Worm (Caenorhabditis elegans) whole organism, mixed stage, embryonic: ENCODE measurements around the gene ZK673.2.
"Not testable (repeated sequence)": the region's sequence is repeated elsewhere in the genome, so short reads cannot be mapped to it uniquely, and the experiment has no call there.

Source experiments
- M03D4.4 ChIP-seq: sonication (generic microtip); optimal IDR thresholded peaks from 2 replicates; lab custom pipeline; 2017; ENCODE audit warnings: mild to moderate bottlenecking, missing genetic modification characterization, missing compliant biosample characterization
- blmp-1 ChIP-seq: fragments of 150-350 bp; optimal IDR thresholded peaks from 2 replicates; lab custom pipeline; 2014; ENCODE audit warnings: missing biosample characterization, missing genetic modification characterization
- ceh-39 ChIP-seq: fragments of 150-350 bp; optimal IDR thresholded peaks from 2 replicates; lab custom pipeline; 2014; ENCODE audit warnings: missing biosample characterization, missing genetic modification characterization
- ceh-43 ChIP-seq: fragments of 200-800 bp; sonication (Bioruptor generic); optimal IDR thresholded peaks from 2 replicates; lab custom pipeline; 2018; ENCODE audit warnings: mild to moderate bottlenecking, missing genetic modification characterization, moderate library complexity, missing compliant biosample characterization
- ces-1 ChIP-seq: fragments of 150-350 bp; optimal IDR thresholded peaks from 2 replicates; lab custom pipeline; 2014; ENCODE audit warnings: missing biosample characterization, missing genetic modification reagents, missing genetic modification characterization
- cnd-1 ChIP-seq: fragments of 200-800 bp; sonication (Bioruptor generic); optimal IDR thresholded peaks from 2 replicates; lab custom pipeline; 2018; ENCODE audit warnings: mild to moderate bottlenecking, missing genetic modification characterization, missing compliant biosample characterization
- elt-1 ChIP-seq: sonication (generic microtip); optimal IDR thresholded peaks from 2 replicates; lab custom pipeline; 2017; ENCODE audit warnings: missing genetic modification characterization, mild to moderate bottlenecking, missing compliant biosample characterization, antibody characterized with exemption, moderate library complexity, borderline replicate concordance; ENCODE audit not compliant: insufficient read depth
- elt-3 ChIP-seq: fragments of 150-350 bp; optimal IDR thresholded peaks from 2 replicates; lab custom pipeline; 2014; ENCODE audit warnings: missing biosample characterization, missing genetic modification characterization
- flh-1 ChIP-seq: fragments of 200-800 bp; sonication (Bioruptor generic); optimal IDR thresholded peaks from 2 replicates; lab custom pipeline; 2018; ENCODE audit warnings: mild to moderate bottlenecking, missing genetic modification characterization, moderate library complexity, missing compliant biosample characterization
- ham-2 ChIP-seq: fragments of 200-800 bp; sonication (Bioruptor generic); optimal IDR thresholded peaks from 2 replicates; lab custom pipeline; 2018; ENCODE audit warnings: mild to moderate bottlenecking, missing genetic modification characterization, missing compliant biosample characterization
- lin-13 ChIP-seq: fragments of 150-350 bp; optimal IDR thresholded peaks from 2 replicates; lab custom pipeline; 2014; ENCODE audit warnings: missing biosample characterization, missing genetic modification characterization
- lin-32 ChIP-seq: fragments of 200-800 bp; sonication (Bioruptor generic); optimal IDR thresholded peaks from 2 replicates; lab custom pipeline; 2018; ENCODE audit warnings: mild to moderate bottlenecking, missing genetic modification characterization, missing compliant biosample characterization
- lsy-2 ChIP-seq: fragments of 150-350 bp; optimal IDR thresholded peaks from 2 replicates; lab custom pipeline; 2014; ENCODE audit warnings: missing biosample characterization, missing genetic modification characterization
- mab-5 ChIP-seq: fragments of 150-350 bp; optimal IDR thresholded peaks from 2 replicates; lab custom pipeline; 2014; ENCODE audit warnings: missing biosample characterization, missing genetic modification characterization
- mep-1 ChIP-seq: fragments of 150-350 bp; optimal IDR thresholded peaks from 2 replicates; lab custom pipeline; 2017; ENCODE audit warnings: missing biosample characterization, missing genetic modification reagents, missing genetic modification characterization, inconsistent platforms
- mls-2 ChIP-seq: sonication (generic microtip); optimal IDR thresholded peaks from 2 replicates; lab custom pipeline; 2016; ENCODE audit warnings: mild to moderate bottlenecking, missing genetic modification characterization, moderate library complexity, missing compliant biosample characterization
- nhr-12 ChIP-seq: fragments of 150-350 bp; optimal IDR thresholded peaks from 2 replicates; lab custom pipeline; 2014; ENCODE audit warnings: missing biosample characterization, missing genetic modification characterization
- nhr-2 ChIP-seq: fragments of 150-350 bp; optimal IDR thresholded peaks from 2 replicates; lab custom pipeline; 2014; ENCODE audit warnings: missing biosample characterization, missing genetic modification characterization
- nhr-237 ChIP-seq: fragments of 150-350 bp; optimal IDR thresholded peaks from 2 replicates; lab custom pipeline; 2014; ENCODE audit warnings: missing biosample characterization, missing genetic modification characterization
- nhr-28 ChIP-seq: fragments of 150-350 bp; optimal IDR thresholded peaks from 2 replicates; lab custom pipeline; 2014; ENCODE audit warnings: missing biosample characterization, missing genetic modification characterization
- nhr-76 ChIP-seq: sonication (generic microtip); optimal IDR thresholded peaks from 2 replicates; lab custom pipeline; 2017; ENCODE audit warnings: missing biosample characterization, missing genetic modification characterization
- pha-4 ChIP-seq: fragments of 150-350 bp; optimal IDR thresholded peaks from 2 replicates; lab custom pipeline; 2018; ENCODE audit warnings: missing biosample characterization, missing genetic modification reagents, missing genetic modification characterization
- snpc-4 ChIP-seq: fragments of 150-350 bp; optimal IDR thresholded peaks from 2 replicates; lab custom pipeline; 2014; ENCODE audit warnings: missing biosample characterization, missing genetic modification characterization
- sptf-1 ChIP-seq: sonication (generic microtip); optimal IDR thresholded peaks from 2 replicates; lab custom pipeline; 2017; ENCODE audit warnings: mild to moderate bottlenecking, missing genetic modification characterization, moderate library complexity, missing compliant biosample characterization
- tbx-8 ChIP-seq: fragments of 200-800 bp; sonication (Bioruptor generic); optimal IDR thresholded peaks from 2 replicates; lab custom pipeline; 2018; ENCODE audit warnings: mild to moderate bottlenecking, missing genetic modification characterization, moderate library complexity, missing compliant biosample characterization
- unc-120 ChIP-seq: sonication (generic microtip); optimal IDR thresholded peaks from 2 replicates; lab custom pipeline; 2017; ENCODE audit warnings: missing genetic modification characterization, missing compliant biosample characterization; ENCODE audit not compliant: poor library complexity, severe bottlenecking
- unc-39 ChIP-seq: fragments of 150-350 bp; optimal IDR thresholded peaks from 2 replicates; lab custom pipeline; 2014; ENCODE audit warnings: missing biosample characterization, missing genetic modification characterization
- unc-62 ChIP-seq: fragments of 150-350 bp; optimal IDR thresholded peaks from 2 replicates; lab custom pipeline; 2014; ENCODE audit warnings: missing biosample characterization, missing genetic modification reagents, missing genetic modification characterization
- zip-8 ChIP-seq: fragments of 150-350 bp; optimal IDR thresholded peaks from 2 replicates; lab custom pipeline; 2014; ENCODE audit warnings: missing biosample characterization, missing genetic modification characterization
- ztf-11 ChIP-seq: fragments of 150-350 bp; optimal IDR thresholded peaks from 2 replicates; lab custom pipeline; 2014; ENCODE audit warnings: missing biosample characterization, missing genetic modification characterization

ZK673.2 gene

DNA sequence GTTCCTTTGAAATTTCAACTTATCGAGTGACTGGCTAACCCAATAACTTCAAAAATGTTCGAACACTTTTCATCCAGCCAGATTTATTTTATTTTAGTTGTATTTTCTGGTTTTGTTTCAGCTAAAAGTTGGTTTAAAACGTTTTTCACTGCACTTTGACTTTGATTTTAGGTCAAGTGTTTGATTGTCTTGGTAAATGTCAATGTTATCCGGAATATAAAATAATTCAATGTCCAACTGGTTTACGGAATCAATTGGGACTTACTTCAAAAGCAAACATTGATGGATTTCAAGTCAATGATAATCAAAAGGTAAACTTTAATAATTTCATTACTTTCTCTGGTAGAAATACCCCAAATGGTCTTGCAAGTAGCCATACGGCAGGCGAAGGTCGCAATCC, 35.8 kb downstream of the ZK673.2 start:
- TF ChIP-seq mab-5 (tag; lab: Kevin White, UChicago) (no peak), tbx-8 (GFP tag; lab: Kevin White, UChicago) (no peak), nhr-2 (tag; lab: Kevin White, UChicago) (no peak), elt-1 (no peak), nhr-237 (tag; lab: Kevin White, UChicago) (no peak), mep-1 (tag; lab: Kevin White, UChicago) (no peak), mls-2 (tag; lab: Kevin White, UChicago) (no peak), nhr-76 (no peak), pha-4 (no peak), ces-1 (no peak)
- TF ChIP-seq, all 35 proteins: peak for 0

ce11 chrII:10485640-10486039, 37.6 kb downstream of the ZK673.2 start:
- TF ChIP-seq flh-1, result no peak
- no peak for TF ChIP-seq cnd-1 (tag; lab: Kevin White, UChicago)
- TF ChIP-seq M03D4.4, result no peak
- TF ChIP-seq zip-8, result no peak
- no peak for TF ChIP-seq nhr-237 (tag; lab: Kevin White, UChicago)
- no peak for TF ChIP-seq pha-4
- no peak for TF ChIP-seq unc-120
- TF ChIP-seq ceh-43, result no peak
- no peak for TF ChIP-seq mls-2 (tag; lab: Kevin White, UChicago)
- no peak for TF ChIP-seq unc-39 (tag; lab: Kevin White, UChicago)

- no peak for TF ChIP-seq ceh-43
- TF ChIP-seq unc-62 (GFP tag; lab: Kevin White, UChicago), result no peak
- no peak for TF ChIP-seq zip-8
- TF ChIP-seq lsy-2 (tag; lab: Kevin White, UChicago), result no peak
Measured at ce11 chrII:10486738-10487137, 38.7 kb downstream of the ZK673.2 start, which contains the start of gene ZK666.15. TSS of gene ZK666.15 (plus strand) at chrII:10487038.

DNA sequence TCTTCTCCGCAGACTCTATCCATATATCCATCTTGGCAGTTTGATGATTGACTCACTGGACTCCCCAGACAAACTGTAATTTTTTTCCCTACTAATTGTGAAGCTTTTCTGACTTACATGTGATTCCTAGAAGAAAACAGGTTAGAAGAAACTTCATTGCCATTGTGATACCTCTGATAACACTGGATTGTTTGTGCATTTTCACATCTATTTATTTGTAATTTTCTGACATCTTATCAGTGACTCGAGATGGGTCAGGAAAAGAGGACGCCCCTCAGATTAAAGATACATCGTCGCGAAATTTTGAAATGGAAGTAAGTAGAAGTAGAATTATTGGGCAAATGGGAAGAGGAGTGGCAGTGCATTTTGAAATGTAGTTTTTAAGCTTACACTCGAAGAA, 42.3 kb downstream of the ZK673.2 start, which contains the start of gene clec-61:
Gene clec-61, minus strand, starts transcription at position 209 of the 400 bp plus-strand sequence.
- TF ChIP-seq sptf-1 (tag; lab: Kevin White, UChicago) (no peak), ham-2 (no peak), ceh-43 (no peak), pha-4 (no peak), lin-32 (GFP tag; lab: Kevin White, UChicago) (no peak), nhr-237 (tag; lab: Kevin White, UChicago) (no peak), elt-1 (no peak), cnd-1 (tag; lab: Kevin White, UChicago) (no peak), lsy-2 (tag; lab: Kevin White, UChicago) (no peak), lin-13 (no peak), blmp-1 (tag; lab: Kevin White, UChicago) (no peak), elt-3 (tag; lab: Kevin White, UChicago) (no peak)
- TF ChIP-seq, all 35 proteins: peak for 0

- TF ChIP-seq snpc-4 (tag; lab: Kevin White, UChicago); sptf-1 (tag; lab: Kevin White, UChicago); pha-4: not testable (repeated sequence)
Measured at ce11 chrII:10493034-10493433, 45.0 kb downstream of the ZK673.2 start, which contains the start of gene ZK666.8. TSS of gene ZK666.8 (minus strand) at chrII:10493134.

DNA sequence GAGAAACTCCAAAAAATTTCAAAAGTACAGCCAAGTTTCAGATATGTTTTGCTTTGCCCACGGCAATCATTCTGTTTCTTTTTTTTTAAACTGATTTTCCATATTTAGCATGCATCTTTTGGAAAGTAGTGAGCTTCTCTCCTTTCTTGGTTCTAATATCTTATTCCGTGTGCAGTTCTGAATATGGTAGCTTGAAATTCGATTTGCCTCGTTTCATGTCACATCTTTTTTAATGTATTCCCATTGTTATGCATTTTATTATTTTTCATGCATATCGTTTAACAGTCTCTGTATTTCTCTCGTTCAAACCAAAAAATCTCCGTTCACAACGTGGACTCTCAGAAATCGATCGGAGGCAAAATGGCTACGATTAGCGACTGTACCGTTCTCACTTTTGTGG, 46.4 kb downstream of the ZK673.2 start, which contains the start of gene ZK666.14:
Gene ZK666.14, plus strand, starts transcription at position 301 of the 400 bp plus-strand sequence.
- TF ChIP-seq ceh-43, result no peak
- TF ChIP-seq nhr-28, result no peak
- no peak for TF ChIP-seq lin-32 (GFP tag; lab: Kevin White, UChicago)
- TF ChIP-seq, all 35 proteins: peak for 0

ce11 chrII:10495912-10496311, 47.8 kb downstream of the ZK673.2 start, which contains the start of gene ZK666.12:
TSS of gene ZK666.12 (plus strand) at chrII:10496212.
- TF ChIP-seq nhr-12 (tag; lab: Kevin White, UChicago) (no peak), pha-4 (no peak), elt-3 (tag; lab: Kevin White, UChicago) (no peak), tbx-8 (GFP tag; lab: Kevin White, UChicago) (no peak), unc-39 (tag; lab: Kevin White, UChicago) (no peak), ceh-39 (tag; lab: Kevin White, UChicago) (no peak), zip-8 (no peak), lin-13 (no peak), nhr-237 (tag; lab: Kevin White, UChicago) (no peak), flh-1 (no peak), ztf-11 (tag; lab: Kevin White, UChicago) (no peak)
- TF ChIP-seq, all 35 proteins: peak for 0
